Worm (Caenorhabditis elegans) whole organism, mixed stage, embryonic: Measurements from ENCODE around the gene srx-76.

Experiments used
- M03D4.4 ChIP-seq: sonication (generic microtip); optimal IDR thresholded peaks from 2 replicates; lab custom pipeline; 2017; ENCODE audit warnings: mild to moderate bottlenecking, missing genetic modification characterization, missing compliant biosample characterization
- blmp-1 ChIP-seq: fragments of 150-350 bp; optimal IDR thresholded peaks from 2 replicates; lab custom pipeline; 2014; ENCODE audit warnings: missing biosample characterization, missing genetic modification characterization
- ces-1 ChIP-seq: fragments of 150-350 bp; optimal IDR thresholded peaks from 2 replicates; lab custom pipeline; 2014; ENCODE audit warnings: missing biosample characterization, missing genetic modification reagents, missing genetic modification characterization
- elt-1 ChIP-seq: sonication (generic microtip); optimal IDR thresholded peaks from 2 replicates; lab custom pipeline; 2017; ENCODE audit warnings: missing genetic modification characterization, mild to moderate bottlenecking, missing compliant biosample characterization, antibody characterized with exemption, moderate library complexity, borderline replicate concordance; ENCODE audit not compliant: insufficient read depth
- elt-3 ChIP-seq: fragments of 150-350 bp; optimal IDR thresholded peaks from 2 replicates; lab custom pipeline; 2014; ENCODE audit warnings: missing biosample characterization, missing genetic modification characterization
- ham-2 ChIP-seq: fragments of 200-800 bp; sonication (Bioruptor generic); optimal IDR thresholded peaks from 2 replicates; lab custom pipeline; 2018; ENCODE audit warnings: mild to moderate bottlenecking, missing genetic modification characterization, missing compliant biosample characterization
- hlh-1 ChIP-seq: fragments of 150-350 bp; optimal IDR thresholded peaks from 2 replicates; lab custom pipeline; 2014; ENCODE audit warnings: missing biosample characterization, missing genetic modification reagents, missing genetic modification characterization
- mab-5 ChIP-seq: fragments of 150-350 bp; optimal IDR thresholded peaks from 2 replicates; lab custom pipeline; 2014; ENCODE audit warnings: missing biosample characterization, missing genetic modification characterization
- nhr-76 ChIP-seq: sonication (generic microtip); optimal IDR thresholded peaks from 2 replicates; lab custom pipeline; 2017; ENCODE audit warnings: missing biosample characterization, missing genetic modification characterization
- snpc-4 ChIP-seq: fragments of 150-350 bp; optimal IDR thresholded peaks from 2 replicates; lab custom pipeline; 2014; ENCODE audit warnings: missing biosample characterization, missing genetic modification characterization
- sptf-1 ChIP-seq: sonication (generic microtip); optimal IDR thresholded peaks from 2 replicates; lab custom pipeline; 2017; ENCODE audit warnings: mild to moderate bottlenecking, missing genetic modification characterization, moderate library complexity, missing compliant biosample characterization
- unc-39 ChIP-seq: fragments of 150-350 bp; optimal IDR thresholded peaks from 2 replicates; lab custom pipeline; 2014; ENCODE audit warnings: missing biosample characterization, missing genetic modification characterization
- unc-62 ChIP-seq: fragments of 150-350 bp; optimal IDR thresholded peaks from 2 replicates; lab custom pipeline; 2014; ENCODE audit warnings: missing biosample characterization, missing genetic modification reagents, missing genetic modification characterization
- ztf-11 ChIP-seq: fragments of 150-350 bp; optimal IDR thresholded peaks from 2 replicates; lab custom pipeline; 2014; ENCODE audit warnings: missing biosample characterization, missing genetic modification characterization

DNA sequence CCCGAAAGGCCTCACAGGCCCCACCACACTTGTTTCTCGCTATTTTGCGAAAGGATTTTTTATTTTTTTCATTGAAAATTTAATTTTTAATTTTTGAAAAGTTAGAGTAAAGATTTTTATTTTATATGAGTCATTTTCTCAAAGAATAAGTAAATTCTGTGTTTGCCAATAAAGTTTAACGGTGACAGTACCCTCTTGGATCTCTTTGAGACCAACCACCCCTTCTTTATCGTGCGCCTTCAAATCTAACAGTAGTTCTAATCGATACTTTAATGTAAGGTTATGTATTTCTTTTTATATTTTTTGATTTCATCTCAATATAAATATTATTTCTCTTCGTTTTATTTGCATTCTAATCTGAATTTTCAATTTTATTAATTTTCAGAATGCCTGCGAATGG is 46.1 kb upstream of the srx-76 start, which contains the start of gene hmp-1:
- TF ChIP-seq blmp-1 = no peak
- TF ChIP-seq unc-62 (GFP tag; lab: Kevin White, UChicago) = no peak
- no peak for TF ChIP-seq mab-5
- TF ChIP-seq nhr-76 (tag; lab: Kevin White, UChicago) = no peak
- TF ChIP-seq elt-1 (tag; lab: Kevin White, UChicago) = no peak
- no peak for TF ChIP-seq elt-3 (tag; lab: Kevin White, UChicago)
- no peak for TF ChIP-seq ces-1
- no peak for TF ChIP-seq unc-39 (tag; lab: Kevin White, UChicago)
- TF ChIP-seq M03D4.4 = no peak
- TF ChIP-seq snpc-4 (tag; lab: Kevin White, UChicago) = no peak
- no peak for TF ChIP-seq ham-2 (GFP tag; lab: Kevin White, UChicago)
- TF ChIP-seq sptf-1 (tag; lab: Kevin White, UChicago) = no peak
- TF ChIP-seq ztf-11 (tag; lab: Kevin White, UChicago) = no peak
- TF ChIP-seq hlh-1 (tag; lab: Kevin White, UChicago) = no peak
